Worm (Caenorhabditis elegans) whole organism, young adult: ENCODE results near the gene acr-2.
A peak's percentile ranks its signal among the peaks of the same experiment; 100 is the strongest.

ENCODE experiments used
- B0261.1 ChIP-seq: sonication (generic microtip); optimal IDR thresholded peaks from 2 replicates; lab custom pipeline; 2016; ENCODE audit warnings: mild to moderate bottlenecking, missing genetic modification characterization, moderate library complexity, missing compliant biosample characterization
- C06A6.2 ChIP-seq: fragments of 200-800 bp; sonication (Bioruptor generic); conservative IDR thresholded peaks from 2 replicates; pipeline ENCODE4 v1.3.6; 2022; ENCODE audit warnings: missing genetic modification characterization, missing compliant biosample characterization
- F23B12.7 ChIP-seq: sonication (generic microtip); optimal IDR thresholded peaks from 2 replicates; lab custom pipeline; 2017; ENCODE audit warnings: missing genetic modification characterization, mild to moderate bottlenecking, missing compliant biosample characterization, antibody characterized with exemption, moderate library complexity; ENCODE audit not compliant: insufficient read depth
- F55B11.4 ChIP-seq: sonication (generic microtip); optimal IDR thresholded peaks from 2 replicates; lab custom pipeline; 2016; ENCODE audit warnings: missing compliant biosample characterization, missing genetic modification characterization, borderline replicate concordance; ENCODE audit not compliant: insufficient read depth
- T07F8.4 ChIP-seq: sonication (generic microtip); optimal IDR thresholded peaks from 2 replicates; lab custom pipeline; 2016; ENCODE audit warnings: mild to moderate bottlenecking, missing genetic modification characterization, moderate library complexity, missing compliant biosample characterization
- Y53F4B.3 ChIP-seq: fragments of 200-800 bp; sonication (Bioruptor generic); IDR thresholded peaks from 2 replicates; pipeline ENCODE4 v1.3.6; 2022; ENCODE audit warnings: missing genetic modification reagents, missing genetic modification characterization, missing compliant biosample characterization
- Y53G8AR.9 ChIP-seq: fragments of 200-800 bp; sonication (Bioruptor generic); conservative IDR thresholded peaks from 2 replicates; pipeline ENCODE4 v1.3.6; 2022; ENCODE audit warnings: missing genetic modification reagents, missing genetic modification characterization, missing compliant biosample characterization
- Y56A3A.18 ChIP-seq: fragments of 200-800 bp; sonication (Bioruptor generic); IDR thresholded peaks from 2 replicates; pipeline ENCODE4 v1.3.6; 2022; ENCODE audit warnings: missing genetic modification reagents, missing genetic modification characterization, missing compliant biosample characterization
- Y67H2A.10 ChIP-seq: fragments of 200-800 bp; sonication (Bioruptor generic); conservative IDR thresholded peaks from 2 replicates; pipeline ENCODE4 v1.3.6; 2022; ENCODE audit warnings: missing genetic modification reagents, missing genetic modification characterization, missing compliant biosample characterization
- Y79H2A.3 ChIP-seq: fragments of 200-800 bp; sonication (Bioruptor generic); conservative IDR thresholded peaks from 2 replicates; pipeline ENCODE4 v1.3.6; 2022; ENCODE audit warnings: missing genetic modification reagents, missing genetic modification characterization, missing compliant biosample characterization
- attf-6 ChIP-seq: fragments of 200-800 bp; sonication (Bioruptor generic); IDR thresholded peaks from 2 replicates; pipeline ENCODE4 v1.3.6; 2022; ENCODE audit warnings: missing genetic modification reagents, missing genetic modification characterization, missing compliant biosample characterization
- bed-1 ChIP-seq: fragments of 200-800 bp; sonication (Bioruptor generic); IDR thresholded peaks from 2 replicates; pipeline ENCODE4 v1.3.6; 2022; ENCODE audit warnings: missing genetic modification reagents, missing genetic modification characterization, missing compliant biosample characterization
- bed-2 ChIP-seq: fragments of 200-800 bp; sonication (Bioruptor generic); IDR thresholded peaks from 2 replicates; pipeline ENCODE4 v1.3.6; 2022; ENCODE audit warnings: missing genetic modification reagents, missing genetic modification characterization, missing compliant biosample characterization
- ccch-3 ChIP-seq: fragments of 200-800 bp; sonication (Bioruptor generic); optimal IDR thresholded peaks from 2 replicates; lab custom pipeline; 2018; ENCODE audit warnings: mild to moderate bottlenecking, missing genetic modification characterization, missing compliant biosample characterization
- cebp-1 ChIP-seq, 2 experiments: fragments of 200-800 bp in 1 of 2; sonication (Bioruptor generic) in 1 of 2; sonication (generic microtip) in 1 of 2; IDR thresholded peaks in 1 of 2; optimal IDR thresholded peaks in 1 of 2; 2 replicates each; pipeline versions ENCODE4 v1.3.6 to Lab custom; 2017 to 2022; ENCODE audit warnings: missing compliant biosample characterization in 2 of 2, missing genetic modification characterization in 2 of 2, mild to moderate bottlenecking in 1 of 2, missing genetic modification reagents in 1 of 2, moderate library complexity in 1 of 2
- ceh-100 ChIP-seq: fragments of 200-800 bp; sonication (Bioruptor generic); IDR thresholded peaks from 2 replicates; pipeline ENCODE4 v1.3.6; 2022; ENCODE audit warnings: missing genetic modification reagents, missing genetic modification characterization, missing compliant biosample characterization
- ceh-27 ChIP-seq: fragments of 200-800 bp; sonication (Bioruptor generic); optimal IDR thresholded peaks from 2 replicates; lab custom pipeline; 2018; ENCODE audit warnings: mild to moderate bottlenecking, missing genetic modification characterization, moderate library complexity, missing compliant biosample characterization
- dpff-1 ChIP-seq: sonication (generic microtip); optimal IDR thresholded peaks from 2 replicates; lab custom pipeline; 2017; ENCODE audit warnings: mild to moderate bottlenecking, missing genetic modification characterization, missing compliant biosample characterization
- dpl-1 ChIP-seq: fragments of 150-350 bp; optimal IDR thresholded peaks from 2 replicates; lab custom pipeline; 2014; ENCODE audit warnings: missing biosample characterization, missing genetic modification reagents, missing genetic modification characterization
- egl-18 ChIP-seq: fragments of 200-800 bp; sonication (Bioruptor generic); IDR thresholded peaks from 2 replicates; pipeline ENCODE4 v1.3.6; 2022; ENCODE audit warnings: missing genetic modification reagents, missing genetic modification characterization, missing compliant biosample characterization
- him-1 ChIP-seq: sonication (generic microtip); optimal IDR thresholded peaks from 2 replicates; lab custom pipeline; 2016; ENCODE audit warnings: missing genotype, missing genetic modification reagents, missing genetic modification characterization, missing compliant biosample characterization
- hlh-12 ChIP-seq: sonication (generic microtip); optimal IDR thresholded peaks from 2 replicates; lab custom pipeline; 2016; ENCODE audit warnings: missing genetic modification characterization, missing compliant biosample characterization
- hrde-1 ChIP-seq: sonication (generic microtip); optimal IDR thresholded peaks from 2 replicates; lab custom pipeline; 2016; ENCODE audit warnings: missing genetic modification characterization, mild to moderate bottlenecking, missing compliant biosample characterization, moderate library complexity, missing genotype, missing genetic modification reagents, borderline replicate concordance
- hsf-1 ChIP-seq: fragments of 200-800 bp; sonication (Bioruptor generic); IDR thresholded peaks from 2 replicates; pipeline ENCODE4 v1.3.6; 2022; ENCODE audit warnings: missing genetic modification reagents, missing genetic modification characterization, missing compliant biosample characterization
- lag-1 ChIP-seq: fragments of 200-800 bp; sonication (Bioruptor generic); IDR thresholded peaks from 2 replicates; pipeline ENCODE4 v1.3.6; 2022; ENCODE audit warnings: missing genetic modification reagents, missing genetic modification characterization, missing compliant biosample characterization
- let-526 ChIP-seq: fragments of 200-800 bp; sonication (Bioruptor generic); IDR thresholded peaks from 2 replicates; pipeline ENCODE4 v1.3.6; 2022; ENCODE audit warnings: missing genetic modification reagents, missing genetic modification characterization, missing compliant biosample characterization
- lin-26 ChIP-seq: fragments of 200-800 bp; sonication (Bioruptor generic); IDR thresholded peaks from 2 replicates; pipeline ENCODE4 v1.3.6; 2022; ENCODE audit warnings: missing genetic modification reagents, missing genetic modification characterization, missing compliant biosample characterization
- lin-35 ChIP-seq, 3 experiments: fragments of 150-350 bp in 2 of 3; sonication (generic microtip) in 1 of 3; optimal IDR thresholded peaks; 2 replicates each; lab custom pipeline; 2014 to 2018; ENCODE audit warnings: missing biosample characterization in 3 of 3, missing genetic modification characterization in 3 of 3, missing genetic modification reagents in 3 of 3
- lin-40 ChIP-seq: sonication (generic microtip); optimal IDR thresholded peaks from 2 replicates; lab custom pipeline; 2016; ENCODE audit warnings: missing genetic modification characterization, mild to moderate bottlenecking, missing compliant biosample characterization, missing genotype, missing genetic modification reagents
- lir-1 ChIP-seq: fragments of 200-800 bp; sonication (Bioruptor generic); conservative IDR thresholded peaks from 2 replicates; pipeline ENCODE4 v1.3.6; 2022; ENCODE audit warnings: missing genetic modification reagents, missing genetic modification characterization, missing compliant biosample characterization
- lsl-1 ChIP-seq: fragments of 200-800 bp; sonication (Bioruptor generic); optimal IDR thresholded peaks from 2 replicates; lab custom pipeline; 2018; ENCODE audit warnings: mild to moderate bottlenecking, missing genetic modification characterization, moderate library complexity, missing compliant biosample characterization
- lsy-27 ChIP-seq: sonication (generic microtip); optimal IDR thresholded peaks from 2 replicates; lab custom pipeline; 2017; ENCODE audit warnings: missing genetic modification characterization, mild to moderate bottlenecking, missing compliant biosample characterization, antibody characterized with exemption, missing genotype, borderline replicate concordance; ENCODE audit not compliant: insufficient read depth
- nfya-2 ChIP-seq: fragments of 200-800 bp; sonication (Bioruptor generic); IDR thresholded peaks from 2 replicates; pipeline ENCODE4 v1.3.6; 2022; ENCODE audit warnings: missing genetic modification reagents, missing genetic modification characterization, missing compliant biosample characterization
- nhr-80 ChIP-seq: sonication (generic microtip); optimal IDR thresholded peaks from 2 replicates; lab custom pipeline; 2016; ENCODE audit warnings: missing genetic modification characterization, missing compliant biosample characterization
- pbrm-1 ChIP-seq: fragments of 200-800 bp; sonication (Bioruptor generic); IDR thresholded peaks from 2 replicates; pipeline ENCODE4 v1.3.6; 2022; ENCODE audit warnings: missing genetic modification reagents, missing genetic modification characterization, missing compliant biosample characterization
- repo-1 ChIP-seq: sonication (generic microtip); optimal IDR thresholded peaks from 2 replicates; lab custom pipeline; 2017; ENCODE audit warnings: mild to moderate bottlenecking, missing genetic modification characterization, missing compliant biosample characterization
- sdz-38 ChIP-seq: sonication (generic microtip); optimal IDR thresholded peaks from 2 replicates; lab custom pipeline; 2016; ENCODE audit warnings: missing genotype, missing genetic modification characterization, missing compliant biosample characterization
- sea-2 ChIP-seq: fragments of 200-800 bp; sonication (Bioruptor generic); IDR thresholded peaks from 2 replicates; pipeline ENCODE4 v1.3.6; 2022; ENCODE audit warnings: missing genetic modification characterization, missing compliant biosample characterization
- snpc-1.1 ChIP-seq: sonication (generic microtip); optimal IDR thresholded peaks from 2 replicates; lab custom pipeline; 2017; ENCODE audit warnings: missing genetic modification characterization, mild to moderate bottlenecking, missing compliant biosample characterization, antibody characterized with exemption, moderate library complexity, missing genotype, missing genetic modification reagents; ENCODE audit not compliant: insufficient read depth
- sptf-2 ChIP-seq: fragments of 200-800 bp; sonication (Bioruptor generic); optimal IDR thresholded peaks from 2 replicates; lab custom pipeline; 2018; ENCODE audit warnings: mild to moderate bottlenecking, missing genetic modification characterization, missing compliant biosample characterization
- tbx-9 ChIP-seq: sonication (generic microtip); optimal IDR thresholded peaks from 2 replicates; lab custom pipeline; 2016; ENCODE audit warnings: borderline replicate concordance, missing genetic modification characterization, inconsistent platforms, missing compliant biosample characterization
- tlf-1 ChIP-seq: fragments of 200-800 bp; sonication (Bioruptor generic); optimal IDR thresholded peaks from 2 replicates; lab custom pipeline; 2018; ENCODE audit warnings: mild to moderate bottlenecking, missing genetic modification characterization, missing compliant biosample characterization
- zim-3 ChIP-seq: sonication (generic microtip); optimal IDR thresholded peaks from 2 replicates; lab custom pipeline; 2017; ENCODE audit warnings: mild to moderate bottlenecking, missing genetic modification characterization, moderate library complexity, missing compliant biosample characterization
- ztf-22 ChIP-seq: fragments of 200-800 bp; sonication (Bioruptor generic); optimal IDR thresholded peaks from 2 replicates; lab custom pipeline; 2018; ENCODE audit warnings: mild to moderate bottlenecking, missing genetic modification characterization, moderate library complexity, missing compliant biosample characterization

Gene acr-2

DNA sequence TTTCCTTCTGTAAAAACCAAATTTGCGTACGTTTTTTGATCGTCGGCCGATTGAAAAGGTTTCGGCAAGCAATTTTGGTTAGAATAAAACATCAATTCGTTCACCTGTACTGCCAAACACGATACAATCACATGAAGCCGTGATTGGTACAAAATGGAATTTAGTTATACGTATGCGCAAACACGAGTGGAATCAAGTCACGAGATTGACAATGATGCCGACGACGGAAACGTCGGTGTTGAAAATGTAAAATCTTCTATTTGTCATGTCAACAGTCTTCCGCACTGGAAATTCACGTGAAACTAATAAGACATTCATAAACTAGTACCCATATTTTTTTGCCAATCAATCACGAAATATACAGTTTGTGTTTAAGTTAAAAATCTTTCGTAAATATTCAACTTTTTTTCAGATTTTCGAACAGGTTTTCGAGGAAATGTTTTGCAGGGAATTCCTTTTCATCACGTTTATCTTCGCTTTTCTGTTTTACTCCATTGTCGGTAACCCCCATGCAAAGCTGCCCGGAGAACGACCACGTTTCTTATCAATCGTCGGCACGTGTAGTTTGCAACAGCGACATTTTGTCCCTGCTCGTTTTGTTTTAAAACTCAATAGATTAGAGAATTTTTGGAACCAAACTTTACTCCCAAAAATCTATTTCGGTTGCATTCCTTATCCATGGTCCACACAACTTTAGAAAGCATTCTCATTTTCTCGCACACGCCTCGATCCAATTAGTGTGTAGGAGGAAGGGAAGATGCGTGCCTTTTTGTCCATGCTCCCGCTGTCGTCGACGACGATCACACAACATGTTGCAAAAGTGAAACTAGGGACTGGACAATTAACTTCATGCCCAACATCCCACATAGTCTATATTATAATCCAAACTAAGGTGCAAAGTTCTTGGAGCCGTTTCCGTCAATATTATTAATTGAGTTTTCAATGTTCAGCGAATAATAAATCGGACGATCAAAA is 37.0 kb downstream of the acr-2 start (continued):
- no peak for TF ChIP-seq nfya-2
- no peak for TF ChIP-seq tlf-1 (GFP tag; lab: Kevin White, UChicago)
- TF ChIP-seq lin-35 (GFP tag; optimal IDR thresholded peaks at IDR 0.05; lab: Kevin White, UChicago): no peak
- no peak for TF ChIP-seq Y53F4B.3 (GFP tag; lab: Robert Waterston, UW)
- no peak for TF ChIP-seq Y79H2A.3 (GFP tag; lab: Robert Waterston, UW)
- no peak for TF ChIP-seq B0261.1 (tag; lab: Kevin White, UChicago)
- no peak for TF ChIP-seq tbx-9
- TF ChIP-seq Y53G8AR.9 (GFP tag; lab: Robert Waterston, UW): no peak
- no peak for TF ChIP-seq sdz-38 (tag; lab: Kevin White, UChicago)
- no peak for TF ChIP-seq him-1
- no peak for TF ChIP-seq sptf-2 (GFP tag; lab: Kevin White, UChicago)
- no peak for TF ChIP-seq bed-2 (GFP tag; lab: Robert Waterston, UW)
- TF ChIP-seq lin-40 (tag; lab: Kevin White, UChicago): peak; percentile 22
- no peak for TF ChIP-seq egl-18 (GFP tag; lab: Robert Waterston, UW)
- no peak for TF ChIP-seq zim-3 (tag; lab: Kevin White, UChicago)
- TF ChIP-seq F23B12.7 (tag; lab: Kevin White, UChicago): no peak
- no peak for TF ChIP-seq ccch-3 (GFP tag; lab: Kevin White, UChicago)
- TF ChIP-seq sea-2 (GFP tag; lab: Robert Waterston, UW): no peak
- TF ChIP-seq lir-1 (GFP tag; lab: Robert Waterston, UW): no peak
- no peak for TF ChIP-seq hrde-1 (tag; lab: Kevin White, UChicago)
- no peak for TF ChIP-seq F55B11.4 (tag; lab: Kevin White, UChicago)
- TF ChIP-seq pbrm-1 (GFP tag; lab: Robert Waterston, UW): no peak
- TF ChIP-seq bed-1 (GFP tag; lab: Robert Waterston, UW): no peak
- TF ChIP-seq dpff-1 (tag; lab: Kevin White, UChicago): no peak
- TF ChIP-seq T07F8.4 (tag; lab: Kevin White, UChicago): no peak
- no peak for TF ChIP-seq hsf-1 (GFP tag; lab: Robert Waterston, UW)
- TF ChIP-seq cebp-1 (GFP tag; IDR thresholded peaks at IDR 0.05; lab: Robert Waterston, UW): no peak
- TF ChIP-seq cebp-1 (tag; optimal IDR thresholded peaks at IDR 0.05; lab: Kevin White, UChicago): peak; percentile 31
- TF ChIP-seq ceh-27 (GFP tag; lab: Kevin White, UChicago): no peak
- peak; percentile 5 for TF ChIP-seq repo-1 (tag; lab: Kevin White, UChicago)
- no peak for TF ChIP-seq Y67H2A.10 (GFP tag; lab: Robert Waterston, UW)
- TF ChIP-seq C06A6.2 (GFP tag; lab: Robert Waterston, UW): no peak
- no peak for TF ChIP-seq snpc-1.1 (tag; lab: Kevin White, UChicago)
- TF ChIP-seq dpl-1: no peak
- TF ChIP-seq let-526 (GFP tag; lab: Robert Waterston, UW): no peak
- TF ChIP-seq lag-1: no peak
- no peak for TF ChIP-seq lin-26 (GFP tag; lab: Robert Waterston, UW)
- TF ChIP-seq Y56A3A.18 (GFP tag; lab: Robert Waterston, UW): no peak
- no peak for TF ChIP-seq ztf-22 (GFP tag; lab: Kevin White, UChicago)
- TF ChIP-seq hlh-12 (tag; lab: Kevin White, UChicago): no peak
- no peak for TF ChIP-seq ceh-100 (GFP tag; lab: Robert Waterston, UW)
- peak; percentile 34 for TF ChIP-seq nhr-80 (tag; lab: Kevin White, UChicago)
- no peak for TF ChIP-seq attf-6 (GFP tag; lab: Robert Waterston, UW)
- no peak for TF ChIP-seq lsy-27 (tag; lab: Kevin White, UChicago)
- no peak for TF ChIP-seq lsl-1
